Worm (Caenorhabditis elegans): Measurements from ENCODE around the gene scyl-1.

scyl-1 gene

DNA sequence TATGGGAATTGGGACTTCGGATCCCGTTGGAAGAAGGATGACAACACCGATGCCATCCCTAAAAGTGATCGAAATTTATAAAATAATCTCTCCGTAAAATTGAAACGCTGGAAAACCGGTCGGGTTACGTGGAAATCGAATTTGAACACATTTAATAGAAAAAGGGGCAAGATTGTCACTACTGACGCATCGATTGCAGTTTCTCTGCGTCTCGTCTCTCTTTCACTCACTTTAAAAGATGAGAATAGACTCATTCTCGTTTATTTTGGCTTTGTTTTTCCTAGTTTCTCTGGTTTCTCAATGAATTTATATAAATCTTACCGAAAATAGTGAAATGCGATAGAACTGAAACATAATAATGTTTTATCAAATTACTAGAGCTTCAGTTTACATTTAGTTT lies at the start of gene scyl-1:
TSS of gene scyl-1 (minus strand) at position 56 of the 400 bp plus-strand sequence.
- peak; percentile 11 for TF ChIP-seq F13C5.2 (tag; optimal IDR thresholded peaks at IDR 0.05)
- no peak for TF ChIP-seq ama-1 (optimal IDR thresholded peaks at IDR 0.05)
- no peak for TF ChIP-seq tra-4 (tag; optimal IDR thresholded peaks at IDR 0.05)
- TF ChIP-seq aly-1 (tag; optimal IDR thresholded peaks at IDR 0.05) = no peak
- no peak for TF ChIP-seq sea-1 (GFP tag; conservative IDR thresholded peaks at IDR 0.05)
- TF ChIP-seq flt-1 (GFP tag; IDR thresholded peaks at IDR 0.05) = peak; percentile 31; the same call in 1 of the 2 replicates
- TF ChIP-seq hmbx-1 (tag; optimal IDR thresholded peaks at IDR 0.05) = no peak
- TF ChIP-seq ceh-36 (tag; optimal IDR thresholded peaks at IDR 0.05) = no peak
- no peak for TF ChIP-seq hnd-1 (tag; optimal IDR thresholded peaks at IDR 0.05)
- no peak for TF ChIP-seq ceh-13 (GFP tag; optimal IDR thresholded peaks at IDR 0.05)
- no peak for TF ChIP-seq tbx-11 (GFP tag; IDR thresholded peaks at IDR 0.05)
- no peak for TF ChIP-seq hmg-4 (GFP tag; optimal IDR thresholded peaks at IDR 0.05)
- no peak for TF ChIP-seq scrt-1 (GFP tag; IDR thresholded peaks at IDR 0.05)
- no peak for TF ChIP-seq pes-1 (GFP tag; IDR thresholded peaks at IDR 0.05)
- 0 out of 2 replicates have a peak, but pooled peaks have one; percentile 16 for TF ChIP-seq tbx-37 (GFP tag; conservative IDR thresholded peaks at IDR 0.05)
- TF ChIP-seq B0310.2 (tag; optimal IDR thresholded peaks at IDR 0.05) = no peak
- no peak for TF ChIP-seq ets-7 (tag; optimal IDR thresholded peaks at IDR 0.05)

DNA sequence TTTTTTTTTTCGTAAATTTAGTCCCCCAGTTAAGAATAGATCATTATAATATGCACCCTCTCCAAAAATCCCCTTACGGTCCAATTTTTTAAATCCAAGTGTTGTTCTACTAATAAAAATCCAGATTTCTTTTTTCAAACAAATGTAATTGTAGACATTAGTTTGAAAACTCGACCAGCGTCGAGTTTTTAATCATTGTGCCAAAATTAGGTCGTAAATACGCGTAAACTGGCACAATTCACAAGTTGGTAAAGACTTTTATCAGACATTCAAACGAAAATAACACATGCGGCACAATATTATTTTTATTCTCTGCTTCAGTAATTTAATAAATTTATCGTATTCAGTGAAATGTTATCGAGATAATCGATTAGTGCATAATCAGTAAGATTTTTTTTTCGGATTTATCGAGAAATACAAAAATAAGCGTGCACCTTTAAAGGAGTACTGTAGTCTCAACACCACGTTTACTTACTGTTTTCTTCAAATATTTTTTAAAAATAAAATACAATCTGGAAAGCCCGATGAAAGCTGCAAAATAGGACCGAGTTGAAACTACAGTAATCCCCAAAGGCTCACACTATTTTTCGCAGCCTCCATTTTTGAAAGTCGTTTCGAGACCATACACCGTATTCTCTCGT lies 48.7 kb upstream of the scyl-1 start, which contains the start of gene C34B4.4:
TSS of gene C34B4.4 (plus strand) at position 276 of the 641 bp plus-strand sequence.
- TF ChIP-seq pes-1 (GFP tag; IDR thresholded peaks at IDR 0.05) = no peak
- TF ChIP-seq hmg-4 (GFP tag; optimal IDR thresholded peaks at IDR 0.05) = no peak
- no peak for TF ChIP-seq tbx-37 (GFP tag; conservative IDR thresholded peaks at IDR 0.05)
- TF ChIP-seq tra-4 (tag; optimal IDR thresholded peaks at IDR 0.05) = no peak
- no peak for TF ChIP-seq hmbx-1 (tag; optimal IDR thresholded peaks at IDR 0.05)
- TF ChIP-seq ets-7 (tag; optimal IDR thresholded peaks at IDR 0.05) = no peak
- TF ChIP-seq sea-1 (GFP tag; conservative IDR thresholded peaks at IDR 0.05) = no peak
- no peak for TF ChIP-seq ama-1 (optimal IDR thresholded peaks at IDR 0.05)
- no peak for TF ChIP-seq scrt-1 (GFP tag; IDR thresholded peaks at IDR 0.05)
- TF ChIP-seq ceh-36 (tag; optimal IDR thresholded peaks at IDR 0.05) = no peak
- TF ChIP-seq hnd-1 (tag; optimal IDR thresholded peaks at IDR 0.05) = no peak

DNA sequence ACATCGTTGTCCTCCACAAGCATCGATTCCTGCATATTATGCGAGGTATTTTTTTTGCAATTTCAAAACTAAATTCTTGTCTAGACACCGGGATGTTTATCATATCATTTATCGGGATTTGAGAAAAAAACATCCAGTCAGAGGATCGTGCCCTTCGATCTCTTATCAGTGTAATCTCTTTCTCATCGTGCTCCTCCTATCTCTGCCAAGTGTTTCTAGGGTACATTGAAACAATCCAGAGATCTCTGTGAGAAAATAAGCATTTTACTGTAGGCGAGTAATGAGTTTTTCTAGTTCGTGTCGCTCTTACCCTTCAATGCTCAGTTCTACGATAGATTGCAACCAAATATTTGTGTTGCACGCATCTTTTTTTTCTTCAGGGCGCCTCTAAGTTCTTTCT lies 47.0 kb upstream of the scyl-1 start:
- TF ChIP-seq B0310.2 (tag; optimal IDR thresholded peaks at IDR 0.05) (no peak), hnd-1 (tag; optimal IDR thresholded peaks at IDR 0.05) (no peak), ceh-13 (GFP tag; optimal IDR thresholded peaks at IDR 0.05) (no peak), hmg-4 (GFP tag; optimal IDR thresholded peaks at IDR 0.05) (no peak), hmbx-1 (tag; optimal IDR thresholded peaks at IDR 0.05) (no peak), aly-1 (tag; optimal IDR thresholded peaks at IDR 0.05) (no peak), pes-1 (GFP tag; IDR thresholded peaks at IDR 0.05) (no peak), ama-1 (optimal IDR thresholded peaks at IDR 0.05) (no peak), scrt-1 (GFP tag; IDR thresholded peaks at IDR 0.05) (no peak), tbx-37 (GFP tag; conservative IDR thresholded peaks at IDR 0.05) (no peak), ets-7 (tag; optimal IDR thresholded peaks at IDR 0.05) (no peak), tbx-11 (GFP tag; IDR thresholded peaks at IDR 0.05) (no peak), ceh-36 (tag; optimal IDR thresholded peaks at IDR 0.05) (no peak), F13C5.2 (tag; optimal IDR thresholded peaks at IDR 0.05) (no peak), flt-1 (GFP tag; IDR thresholded peaks at IDR 0.05) (no peak), tra-4 (tag; optimal IDR thresholded peaks at IDR 0.05) (no peak), sea-1 (GFP tag; conservative IDR thresholded peaks at IDR 0.05) (no peak)

DNA sequence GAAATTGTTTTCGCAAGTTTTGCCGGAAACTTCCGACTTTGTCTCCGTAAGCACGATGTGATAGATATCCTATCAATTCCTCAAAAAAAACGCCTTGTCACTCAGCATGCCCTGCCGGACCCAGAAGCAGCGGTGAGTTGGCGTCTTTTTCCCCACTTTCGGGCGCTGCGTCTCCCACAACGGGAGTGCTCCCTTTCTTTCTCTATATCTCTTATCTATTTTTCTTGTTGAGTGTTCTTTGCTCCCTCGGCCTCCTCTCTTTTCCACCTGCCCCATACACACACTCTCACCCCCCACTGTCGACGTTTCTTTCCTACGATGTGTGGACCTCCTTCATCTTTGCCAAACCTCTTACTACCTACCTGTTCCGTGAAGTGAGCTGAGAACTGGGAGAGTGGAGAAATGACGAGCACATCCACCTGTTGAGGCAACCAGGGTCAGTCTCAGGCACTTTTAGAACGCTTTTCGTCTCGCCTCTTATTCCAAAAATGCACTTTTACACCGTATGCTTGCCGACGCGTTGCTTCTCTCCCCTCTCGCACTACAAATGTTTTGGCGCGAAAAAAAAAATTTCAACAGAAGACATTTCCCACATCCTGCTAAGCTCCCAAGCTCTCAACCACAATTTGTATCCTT lies 44.5 kb upstream of the scyl-1 start:
- TF ChIP-seq ama-1 (optimal IDR thresholded peaks at IDR 0.05) (no peak), hnd-1 (tag; optimal IDR thresholded peaks at IDR 0.05) (no peak), hmg-4 (GFP tag; optimal IDR thresholded peaks at IDR 0.05) (peak; percentile 23)

DNA sequence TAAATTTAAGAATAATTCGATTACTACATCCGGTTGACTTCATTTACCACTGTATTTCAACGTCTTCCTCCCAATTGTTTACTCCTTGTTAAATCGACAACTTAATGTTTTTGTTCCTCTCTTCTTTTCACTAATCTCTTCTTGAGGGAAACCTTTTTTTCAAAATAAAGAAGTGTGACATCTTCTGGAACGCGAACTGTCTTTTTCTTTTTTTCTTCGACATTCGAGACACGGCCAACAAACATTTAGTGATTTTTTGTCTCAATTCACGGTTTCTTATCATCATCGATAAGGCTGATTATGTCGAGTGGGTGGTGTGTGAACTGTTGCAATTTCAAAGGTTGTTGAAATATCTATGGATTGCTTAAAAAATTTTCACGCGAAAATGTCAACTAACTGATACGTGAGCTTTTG lies 43.7 kb upstream of the scyl-1 start:
- TF ChIP-seq ceh-13 (GFP tag; optimal IDR thresholded peaks at IDR 0.05) (no peak), sea-1 (GFP tag; conservative IDR thresholded peaks at IDR 0.05) (no peak), tbx-37 (GFP tag; conservative IDR thresholded peaks at IDR 0.05) (no peak), B0310.2 (tag; optimal IDR thresholded peaks at IDR 0.05) (no peak), hmbx-1 (tag; optimal IDR thresholded peaks at IDR 0.05) (no peak), F13C5.2 (tag; optimal IDR thresholded peaks at IDR 0.05) (no peak), ets-7 (tag; optimal IDR thresholded peaks at IDR 0.05) (no peak), tbx-11 (GFP tag; IDR thresholded peaks at IDR 0.05) (no peak), scrt-1 (GFP tag; IDR thresholded peaks at IDR 0.05) (no peak), hmg-4 (GFP tag; optimal IDR thresholded peaks at IDR 0.05) (no peak), ama-1 (optimal IDR thresholded peaks at IDR 0.05) (no peak)

DNA sequence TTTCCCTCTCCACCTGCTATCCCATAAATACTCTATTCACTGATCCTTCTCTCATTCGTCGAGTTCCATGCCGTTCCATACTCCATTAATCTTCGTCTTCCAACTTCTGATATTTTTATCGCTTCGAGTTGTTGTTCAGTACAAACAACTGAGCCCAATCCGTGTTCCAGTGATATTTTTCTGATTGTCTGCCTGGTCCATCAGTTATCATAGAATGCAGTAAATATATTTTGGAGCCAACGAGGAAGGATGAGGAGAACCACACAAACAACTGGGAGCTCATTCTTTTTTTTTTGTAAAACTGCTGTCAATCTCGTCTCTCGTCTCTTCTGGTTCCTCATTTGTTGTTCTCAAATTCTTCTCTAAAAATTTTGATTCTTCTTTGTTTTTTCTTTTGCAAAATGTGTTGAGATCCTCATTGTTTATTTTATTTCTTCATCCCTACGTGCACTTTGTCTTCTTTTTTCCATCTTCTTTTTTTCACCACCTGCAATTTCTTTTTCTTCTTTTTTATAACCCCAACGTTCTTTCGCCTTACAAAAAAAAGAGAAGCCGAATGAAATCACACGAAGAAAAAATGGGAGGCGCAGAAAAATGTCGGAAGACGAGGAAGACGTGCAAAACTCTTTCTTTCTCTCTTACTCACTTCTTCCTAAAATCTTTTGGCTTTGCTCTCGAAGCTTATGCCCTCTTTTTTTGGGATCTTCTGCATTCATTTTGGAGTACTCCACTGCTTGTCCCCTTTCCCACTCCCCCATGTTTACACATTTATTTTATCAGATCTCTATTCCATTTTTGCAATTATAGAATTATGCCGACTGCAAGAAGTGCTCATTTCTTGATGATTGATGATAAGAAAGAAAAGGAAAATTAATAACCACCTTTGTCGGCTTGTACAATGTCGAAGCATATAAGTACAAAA lies 42.5 kb upstream of the scyl-1 start:
- no peak for TF ChIP-seq aly-1 (tag; optimal IDR thresholded peaks at IDR 0.05)
- no peak for TF ChIP-seq scrt-1 (GFP tag; IDR thresholded peaks at IDR 0.05)
- TF ChIP-seq pes-1 (GFP tag; IDR thresholded peaks at IDR 0.05) = no peak
- TF ChIP-seq hnd-1 (tag; optimal IDR thresholded peaks at IDR 0.05) = no peak
- no peak for TF ChIP-seq hmg-4 (GFP tag; optimal IDR thresholded peaks at IDR 0.05)
- no peak for TF ChIP-seq ets-7 (tag; optimal IDR thresholded peaks at IDR 0.05)
- TF ChIP-seq hmbx-1 (tag; optimal IDR thresholded peaks at IDR 0.05) = no peak
- no peak for TF ChIP-seq ceh-13 (GFP tag; optimal IDR thresholded peaks at IDR 0.05)
- TF ChIP-seq ceh-36 (tag; optimal IDR thresholded peaks at IDR 0.05) = no peak
- TF ChIP-seq B0310.2 (tag; optimal IDR thresholded peaks at IDR 0.05) = no peak
- TF ChIP-seq tbx-37 (GFP tag; conservative IDR thresholded peaks at IDR 0.05) = no peak
- TF ChIP-seq flt-1 (GFP tag; IDR thresholded peaks at IDR 0.05) = no peak
- no peak for TF ChIP-seq tbx-11 (GFP tag; IDR thresholded peaks at IDR 0.05)
